Fruit fly (Drosophila melanogaster) whole organism, embryonic: ENCODE measurements around the gene CG44362.

Experiments
- Awh ChIP-seq: fragments of 200-800 bp; sonication (Bioruptor generic); IDR thresholded peaks from 2 replicates; pipeline ENCODE4, ENCODE4 v1.3.6; 2022; ENCODE audit warnings: missing biosample characterization, missing genetic modification characterization
- Blimp-1 ChIP-seq: fragments of 200-800 bp; sonication (Bioruptor generic); optimal IDR thresholded peaks from 3 replicates; lab custom pipeline; 2018; ENCODE audit warnings: missing biosample characterization, missing genetic modification characterization, mild to moderate bottlenecking, moderate library complexity, missing genetic modification reagents
- CG10321 ChIP-seq: fragments of 200-800 bp; sonication (Bioruptor generic); IDR thresholded peaks from 2 replicates; pipeline ENCODE4 v1.3.6; 2022; ENCODE audit warnings: missing biosample characterization, missing genetic modification characterization
- CG11456 ChIP-seq: fragments of 200-800 bp; sonication (Bioruptor generic); IDR thresholded peaks from 3 replicates; pipeline ENCODE4 v1.3.6; 2022; ENCODE audit warnings: missing biosample characterization, missing genetic modification characterization
- CG11723 ChIP-seq: fragments of 200-800 bp; sonication (Bioruptor generic); optimal IDR thresholded peaks from 2 replicates; lab custom pipeline; 2017; ENCODE audit warnings: missing biosample characterization, mild to moderate bottlenecking, missing genetic modification characterization
- CG12219 ChIP-seq: fragments of 200-800 bp; sonication (Bioruptor generic); optimal IDR thresholded peaks from 3 replicates; lab custom pipeline; 2018; ENCODE audit warnings: missing biosample characterization, mild to moderate bottlenecking, missing genetic modification characterization
- CG12744 ChIP-seq: fragments of 200-800 bp; sonication (Bioruptor generic); optimal IDR thresholded peaks from 2 replicates; lab custom pipeline; 2016; ENCODE audit warnings: missing biosample characterization, missing genetic modification characterization
- CG14710 ChIP-seq: fragments of 200-800 bp; sonication (Bioruptor generic); optimal IDR thresholded peaks from 3 replicates; lab custom pipeline; 2019; ENCODE audit warnings: missing biosample characterization, mild to moderate bottlenecking, missing genetic modification characterization, moderate library complexity
- CG15269 ChIP-seq: fragments of 200-800 bp; sonication (Bioruptor generic); optimal IDR thresholded peaks from 2 replicates; lab custom pipeline; 2018; ENCODE audit warnings: missing biosample characterization, mild to moderate bottlenecking, missing genetic modification characterization, moderate library complexity
- CG15696 ChIP-seq: fragments of 200-800 bp; sonication (Bioruptor generic); optimal IDR thresholded peaks from 2 replicates; lab custom pipeline; 2019; ENCODE audit warnings: missing biosample characterization, mild to moderate bottlenecking, missing genetic modification characterization, moderate library complexity
- CG33557 ChIP-seq: fragments of 200-800 bp; sonication (Bioruptor generic); optimal IDR thresholded peaks from 2 replicates; lab custom pipeline; 2019; ENCODE audit warnings: missing biosample characterization, mild to moderate bottlenecking, missing genetic modification characterization, moderate library complexity
- CG34224 ChIP-seq: fragments of 200-800 bp; sonication (Bioruptor generic); IDR thresholded peaks from 3 replicates; pipeline ENCODE4 v1.3.6; 2022; ENCODE audit warnings: missing biosample characterization, missing genetic modification characterization; ENCODE audit not compliant: partially characterized antibody
- CG3726 ChIP-seq: fragments of 200-800 bp; sonication (Bioruptor generic); IDR thresholded peaks from 3 replicates; pipeline ENCODE4, ENCODE4 v1.3.6; 2022; ENCODE audit warnings: missing biosample characterization, missing genetic modification characterization
- CG4707 ChIP-seq: fragments of 200-800 bp; sonication (Bioruptor generic); optimal IDR thresholded peaks from 2 replicates; lab custom pipeline; 2018; ENCODE audit warnings: missing biosample characterization, mild to moderate bottlenecking, missing genetic modification characterization, moderate library complexity
- CG6175 ChIP-seq: fragments of 200-800 bp; sonication (Bioruptor generic); IDR thresholded peaks from 3 replicates; pipeline ENCODE4 v1.3.6; 2022; ENCODE audit warnings: missing biosample characterization, missing genetic modification characterization
- CG6683 ChIP-seq: fragments of 200-800 bp; sonication (Bioruptor generic); optimal IDR thresholded peaks from 2 replicates; lab custom pipeline; 2017; ENCODE audit warnings: missing biosample characterization, mild to moderate bottlenecking, missing genetic modification characterization, missing genetic modification reagents
- CG8944 ChIP-seq: fragments of 200-800 bp; sonication (Bioruptor generic); optimal IDR thresholded peaks from 3 replicates; lab custom pipeline; 2016; ENCODE audit warnings: missing biosample characterization, missing genetic modification characterization
- D ChIP-seq, 2 experiments: fragments of 200-800 bp in 1 of 2; fragments of >200 bp in 1 of 2; sonication (Bioruptor generic) in 1 of 2; optimal IDR thresholded peaks; 2 replicates in 1 of 2; 3 replicates in 1 of 2; lab custom pipeline; 2017; ENCODE audit warnings: mild to moderate bottlenecking in 1 of 2, missing biosample characterization in 1 of 2, missing genetic modification characterization in 1 of 2, missing genetic modification reagents in 1 of 2
- Dip2 ChIP-seq: fragments of 200-800 bp; sonication (Bioruptor generic); IDR thresholded peaks from 2 replicates; pipeline ENCODE4 v1.3.6; 2022; ENCODE audit warnings: missing biosample characterization, missing genetic modification characterization
- Eip74EF ChIP-seq, 2 experiments: fragments of 200-800 bp in 1 of 2; fragments of >200 bp in 1 of 2; sonication (Bioruptor generic) in 1 of 2; optimal IDR thresholded peaks; 2 replicates each; lab custom pipeline; 2017 to 2019; ENCODE audit warnings: missing biosample characterization in 2 of 2, missing genetic modification characterization in 2 of 2, mild to moderate bottlenecking in 1 of 2, moderate library complexity in 1 of 2
- Fer3 ChIP-seq: fragments of 200-800 bp; sonication (Bioruptor generic); optimal IDR thresholded peaks from 2 replicates; lab custom pipeline; 2018; ENCODE audit warnings: missing biosample characterization, mild to moderate bottlenecking, missing genetic modification characterization, moderate library complexity
- Sox100B ChIP-seq: fragments of 200-800 bp; sonication (Bioruptor generic); optimal IDR thresholded peaks from 3 replicates; lab custom pipeline; 2018; ENCODE audit warnings: missing biosample characterization, mild to moderate bottlenecking, missing genetic modification characterization
- Sry-δ ChIP-seq: fragments of 200-800 bp; sonication (Bioruptor generic); optimal IDR thresholded peaks from 2 replicates; lab custom pipeline; 2016; ENCODE audit warnings: missing biosample characterization, missing genetic modification characterization
- Stat92E ChIP-seq, 3 experiments: fragments of >200 bp in 2 of 3; fragments of 200-800 bp in 1 of 3; sonication (Bioruptor generic) in 1 of 3; optimal IDR thresholded peaks; 2 replicates each; lab custom pipeline; 2017 to 2019; ENCODE audit warnings: missing biosample characterization in 3 of 3, missing genetic modification characterization in 3 of 3, mild to moderate bottlenecking in 1 of 3, moderate library complexity in 1 of 3
- bcd ChIP-seq: fragments of 200-800 bp; sonication (Bioruptor generic); optimal IDR thresholded peaks from 2 replicates; lab custom pipeline; 2017; ENCODE audit warnings: missing biosample characterization, mild to moderate bottlenecking, missing genetic modification characterization
- chif ChIP-seq, 2 experiments: fragments of 200-800 bp; sonication (Bioruptor generic); optimal IDR thresholded peaks; 3 replicates each; lab custom pipeline; 2016; ENCODE audit warnings: missing biosample characterization in 2 of 2, missing genetic modification characterization in 2 of 2
- chinmo ChIP-seq: fragments of 200-800 bp; sonication (Bioruptor generic); IDR thresholded peaks from 4 replicates; pipeline ENCODE4 v1.3.6; 2022; ENCODE audit warnings: missing biosample characterization, missing genetic modification characterization; ENCODE audit not compliant: partially characterized antibody
- chm ChIP-seq: fragments of 200-800 bp; sonication (Bioruptor generic); IDR thresholded peaks from 2 replicates; pipeline ENCODE4 v1.3.6; 2022; ENCODE audit warnings: missing biosample characterization, missing genetic modification characterization
- corto ChIP-seq: fragments of 200-800 bp; sonication (Bioruptor generic); optimal IDR thresholded peaks from 2 replicates; lab custom pipeline; 2016; ENCODE audit warnings: missing biosample characterization, mild to moderate bottlenecking, missing genetic modification characterization, moderate library complexity
- disco-r ChIP-seq: fragments of 200-800 bp; sonication (Bioruptor generic); optimal IDR thresholded peaks from 2 replicates; lab custom pipeline; 2016; ENCODE audit warnings: missing biosample characterization, missing genetic modification characterization
- eve ChIP-seq, 2 experiments: fragments of >200 bp; optimal IDR thresholded peaks; 2 replicates each; lab custom pipeline; 2017; ENCODE audit warnings: missing biosample characterization in 2 of 2, missing genetic modification characterization in 2 of 2
- fd3F ChIP-seq: fragments of 200-800 bp; sonication (Bioruptor generic); optimal IDR thresholded peaks from 2 replicates; lab custom pipeline; 2018; ENCODE audit warnings: missing biosample characterization, mild to moderate bottlenecking, missing genetic modification characterization, moderate library complexity
- gem ChIP-seq: fragments of 200-800 bp; sonication (Bioruptor generic); optimal IDR thresholded peaks from 2 replicates; lab custom pipeline; 2019; ENCODE audit warnings: missing biosample characterization, mild to moderate bottlenecking, missing genetic modification characterization, moderate library complexity
- inv ChIP-seq: fragments of 200-800 bp; sonication (Bioruptor generic); IDR thresholded peaks from 2 replicates; pipeline ENCODE4 v1.3.6; 2022; ENCODE audit warnings: missing biosample characterization, missing genetic modification characterization; ENCODE audit not compliant: partially characterized antibody
- org-1 ChIP-seq: fragments of 200-800 bp; sonication (Bioruptor generic); optimal IDR thresholded peaks from 2 replicates; lab custom pipeline; 2017; ENCODE audit warnings: missing biosample characterization, missing genetic modification characterization
- otp ChIP-seq: fragments of 200-800 bp; sonication (Bioruptor generic); IDR thresholded peaks from 3 replicates; pipeline ENCODE4, ENCODE4 v1.3.6; 2022; ENCODE audit warnings: missing biosample characterization, missing genetic modification characterization
- pb ChIP-seq: fragments of 200-800 bp; sonication (Bioruptor generic); optimal IDR thresholded peaks from 3 replicates; lab custom pipeline; 2016; ENCODE audit warnings: missing biosample characterization, missing genetic modification characterization
- sens ChIP-seq: fragments of 200-800 bp; sonication (Bioruptor generic); peaks from one replicate; lab custom pipeline; 2016; ENCODE audit warnings: missing biosample characterization, missing genetic modification characterization
- unc-4 ChIP-seq: fragments of 200-800 bp; sonication (Bioruptor generic); IDR thresholded peaks from 2 replicates; pipeline ENCODE4 v1.3.6; 2022; ENCODE audit warnings: missing biosample characterization, missing genetic modification characterization; ENCODE audit not compliant: partially characterized antibody

CG44362 gene

DNA sequence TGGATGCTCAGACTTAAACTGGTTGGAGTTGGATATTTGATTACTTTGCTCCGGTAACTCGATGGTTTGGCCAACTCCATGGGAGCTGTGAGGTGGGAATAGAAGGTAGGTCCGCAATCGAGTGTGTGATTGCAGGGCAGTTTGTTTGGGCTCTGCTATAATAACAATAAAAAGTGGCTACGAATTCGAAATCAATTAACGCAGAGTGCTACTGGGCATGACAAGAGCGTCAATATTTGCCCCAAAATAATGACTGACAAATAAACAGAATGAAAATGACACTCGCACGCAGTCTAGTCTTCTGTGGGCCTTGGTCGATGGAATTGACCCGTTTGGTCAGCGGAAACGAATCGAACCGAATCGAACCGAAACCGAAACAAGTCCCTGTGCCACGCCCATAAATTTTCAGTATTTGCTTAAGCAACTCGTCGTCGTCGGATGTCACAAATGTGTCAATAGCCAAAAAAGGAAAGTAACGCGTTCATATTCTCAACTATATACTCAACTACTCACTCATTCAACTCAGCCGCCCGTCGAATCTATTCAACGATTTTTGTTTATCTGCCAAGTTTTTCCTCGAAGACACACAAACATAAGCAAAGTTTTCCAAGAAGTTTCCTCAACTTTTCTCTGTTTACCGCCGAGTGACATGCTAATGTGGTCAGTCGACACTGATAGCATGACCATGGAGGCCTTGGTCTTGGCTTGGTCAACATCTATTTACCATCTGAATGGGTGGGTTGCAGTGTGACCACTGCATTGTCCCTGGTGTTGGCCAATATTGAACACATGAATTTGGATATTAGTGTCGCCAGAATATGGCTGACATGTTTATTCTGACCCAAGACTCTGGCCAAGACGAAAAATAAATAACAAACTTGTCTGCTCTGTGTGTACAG, 41.7 kb upstream of the CG44362 start (continued):
- TF ChIP-seq eve (GFP tag; optimal IDR thresholded peaks at IDR 0.05; lab: Kevin White, UChicago), result peak in 1 of 2 experiments; percentile 40
- TF ChIP-seq pb (GFP tag; lab: Kevin White, UChicago), result no peak
- peak; percentile 44 for TF ChIP-seq org-1 (GFP tag; lab: Kevin White, UChicago)
- TF ChIP-seq bcd (GFP tag; lab: Kevin White, UChicago), result peak; percentile 0
- no peak for TF ChIP-seq CG8944 (GFP tag; lab: Kevin White, UChicago)
- TF ChIP-seq CG6175, result 0 out of 3 replicates have a peak, but pooled peaks have one; percentile 35
- TF ChIP-seq unc-4 (GFP tag; lab: Robert Waterston, UW), result no peak
- no peak for TF ChIP-seq D (optimal IDR thresholded peaks at IDR 0.05; lab: Kevin White, UChicago)
- TF ChIP-seq D (GFP tag; optimal IDR thresholded peaks at IDR 0.05; lab: Kevin White, UChicago), result peak; percentile 0
- TF ChIP-seq chm (GFP tag; lab: Robert Waterston, UW), result peak; percentile 18; the same call in 1 of the 2 replicates
- TF ChIP-seq Sry-δ (GFP tag; lab: Kevin White, UChicago), result peak; percentile 8
- no peak for TF ChIP-seq Fer3
- no peak for TF ChIP-seq CG6683
- no peak for TF ChIP-seq CG11456
- peak; percentile 26 for TF ChIP-seq CG12219 (GFP tag; lab: Kevin White, UChicago)
- TF ChIP-seq Dip2 (GFP tag; lab: Robert Waterston, UW), result no peak
- 0 out of 3 replicates have a peak, but pooled peaks have one; percentile 47 for TF ChIP-seq CG3726
- TF ChIP-seq CG4707 (GFP tag; lab: Kevin White, UChicago), result peak; percentile 12
- no peak for TF ChIP-seq fd3F (GFP tag; lab: Kevin White, UChicago)
- TF ChIP-seq Eip74EF (GFP tag; optimal IDR thresholded peaks at IDR 0.05; lab: Kevin White, UChicago), result no peak
- TF ChIP-seq Blimp-1 (GFP tag; lab: Kevin White, UChicago), result peak; percentile 74
- peak; percentile 16 for TF ChIP-seq CG14710
- no peak for TF ChIP-seq inv (GFP tag; lab: Robert Waterston, UW)
- 0 out of 2 replicates have a peak, but pooled peaks have one; percentile 24 for TF ChIP-seq CG10321
- peak; percentile 11 for TF ChIP-seq CG15269 (tag; lab: Kevin White, UChicago)
- peak; percentile 60 for TF ChIP-seq CG15696 (tag; lab: Kevin White, UChicago)
- TF ChIP-seq gem (tag; lab: Kevin White, UChicago), result peak; percentile 0
- TF ChIP-seq CG11723 (GFP tag; lab: Kevin White, UChicago), result peak; percentile 13
- peak; percentile 5 for TF ChIP-seq Sox100B (GFP tag; lab: Kevin White, UChicago)
- peak; percentile 8 for TF ChIP-seq disco-r (GFP tag; lab: Kevin White, UChicago)
- peak; percentile 83 for TF ChIP-seq sens
- no peak for TF ChIP-seq CG34224 (GFP tag; lab: Robert Waterston, UW)
- TF ChIP-seq chinmo (GFP tag; lab: Robert Waterston, UW), result 0 out of 4 replicates have a peak, but pooled peaks have one; percentile 29
- TF ChIP-seq CG12744 (GFP tag; lab: Kevin White, UChicago), result no peak
- TF ChIP-seq chif (GFP tag; optimal IDR thresholded peaks at IDR 0.05; lab: Kevin White, UChicago), result no peak
- peak; percentile 53 for TF ChIP-seq otp (GFP tag; lab: Robert Waterston, UW)
- peak; percentile 53 for TF ChIP-seq CG33557 (GFP tag; lab: Kevin White, UChicago)
- TF ChIP-seq Awh (GFP tag; lab: Robert Waterston, UW), result peak; percentile 68; the same call in 1 of the 2 replicates
- peak in 1 of 3 experiments; percentile 83 for TF ChIP-seq Stat92E (GFP tag; optimal IDR thresholded peaks at IDR 0.05; lab: Kevin White, UChicago)
- no peak for TF ChIP-seq corto (GFP tag; lab: Kevin White, UChicago)
- TF ChIP-seq, all 482 proteins: peak for 79
